Worm (Caenorhabditis elegans): ENCODE results near the gene H38K22.6.

The H38K22.6 gene

DNA sequence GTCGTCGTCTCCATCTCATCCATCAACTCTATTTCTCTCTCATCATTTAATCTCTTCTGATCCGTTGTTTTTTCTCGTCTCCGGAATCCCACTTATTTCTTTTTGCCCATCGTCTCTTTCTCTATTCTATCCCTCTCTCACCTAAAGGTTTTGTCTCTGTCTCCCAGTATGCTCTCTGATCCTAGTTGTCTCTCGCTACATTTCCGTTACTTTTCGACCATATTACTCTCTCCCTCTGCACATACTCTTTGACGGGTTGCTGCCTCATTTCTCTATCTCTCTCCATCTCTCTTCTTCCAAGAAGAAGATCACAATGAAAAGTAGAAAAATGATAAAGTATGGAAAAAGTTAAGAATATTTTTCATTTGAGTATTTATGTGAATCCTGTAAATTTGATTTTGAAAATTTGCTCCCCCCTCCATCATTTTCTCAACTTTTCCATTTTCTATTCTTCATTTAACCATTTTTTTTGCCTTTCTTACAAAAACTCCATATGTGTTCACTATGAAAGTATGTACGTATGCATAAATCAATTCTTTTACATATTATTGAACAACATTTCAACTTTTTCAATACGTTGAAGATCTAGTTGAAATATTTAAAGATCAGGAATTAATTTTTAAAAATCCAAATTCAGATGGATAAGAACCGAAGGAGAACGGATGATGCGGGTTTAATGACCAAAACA lies 3.0 kb upstream of the H38K22.6 start, which contains the start of gene tag-131:
TSS of gene tag-131 (plus strand) at position 638 of the 688 bp plus-strand sequence.
- peak; percentile 74 for TF ChIP-seq hlh-1 (tag; optimal IDR thresholded peaks at IDR 0.05)
- peak; percentile 15 for TF ChIP-seq blmp-1 (tag; optimal IDR thresholded peaks at IDR 0.05)
- TF ChIP-seq elt-3 (tag; optimal IDR thresholded peaks at IDR 0.05): peak; percentile 4
- TF ChIP-seq ceh-43 (GFP tag; optimal IDR thresholded peaks at IDR 0.05): no peak
- TF ChIP-seq lin-13 (tag; optimal IDR thresholded peaks at IDR 0.05): no peak
- no peak for TF ChIP-seq ceh-83 (GFP tag; optimal IDR thresholded peaks at IDR 0.05)
- TF ChIP-seq M03D4.4 (tag; optimal IDR thresholded peaks at IDR 0.05): no peak
- no peak for TF ChIP-seq elt-1 (tag; optimal IDR thresholded peaks at IDR 0.05; ENCODE audit: borderline replicate concordance, insufficient read depth)
- TF ChIP-seq lin-32 (GFP tag; optimal IDR thresholded peaks at IDR 0.05): no peak
- peak; percentile 41 for TF ChIP-seq unc-120 (tag; optimal IDR thresholded peaks at IDR 0.05; ENCODE audit: poor library complexity, severe bottlenecking)
- TF ChIP-seq lsy-2 (tag; optimal IDR thresholded peaks at IDR 0.05): no peak
- no peak for TF ChIP-seq unc-39 (tag; optimal IDR thresholded peaks at IDR 0.05)
- TF ChIP-seq unc-62 (GFP tag; optimal IDR thresholded peaks at IDR 0.05): peak; percentile 64
- TF ChIP-seq ceh-39 (tag; optimal IDR thresholded peaks at IDR 0.05): peak; percentile 3

DNA sequence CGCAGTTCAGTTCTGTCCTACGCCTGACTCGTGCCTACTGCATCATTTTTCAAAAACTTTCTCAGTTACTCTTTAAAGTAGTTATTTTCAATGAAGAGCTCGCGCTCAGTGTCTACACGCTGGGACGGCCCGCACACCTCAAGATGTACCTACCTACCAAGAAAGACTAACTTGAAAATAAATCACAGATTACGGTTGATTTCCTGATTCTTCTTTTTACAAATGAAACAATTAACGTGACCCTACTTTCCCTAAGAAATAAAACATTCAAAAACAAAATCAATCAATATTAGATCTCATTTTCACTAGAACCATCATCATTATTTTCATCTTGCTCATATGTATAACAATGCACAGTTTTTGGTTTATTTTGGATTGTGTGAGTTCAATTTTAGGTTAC lies 1.2 kb downstream of the H38K22.6 start, which contains the start of gene H38K22.7:
TSS of gene H38K22.7 (plus strand) at position 301 of the 400 bp plus-strand sequence.
- no peak for TF ChIP-seq ces-1 (GFP tag; optimal IDR thresholded peaks at IDR 0.05)

DNA sequence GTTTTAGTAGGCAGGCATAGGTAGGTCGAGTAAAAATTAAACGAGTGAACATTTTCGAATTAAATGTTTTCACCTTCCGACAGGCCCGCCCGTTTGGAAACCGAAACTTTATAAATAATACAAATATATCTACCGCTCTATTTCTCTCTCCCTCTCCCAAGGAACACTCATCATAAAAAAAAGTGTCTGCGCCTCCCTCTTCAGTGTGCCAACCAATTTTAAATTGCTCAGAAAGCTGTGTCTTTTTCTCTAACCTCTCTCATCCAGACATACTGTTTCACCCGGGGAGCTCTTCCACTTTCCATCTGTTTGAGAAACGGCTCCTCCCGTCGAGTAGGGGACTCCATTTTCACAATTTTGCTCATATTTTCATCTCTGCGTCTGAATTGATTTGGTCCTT lies 2.9 kb downstream of the H38K22.6 start:
- TF ChIP-seq nhr-28 (tag; optimal IDR thresholded peaks at IDR 0.05): no peak
- TF ChIP-seq zip-8 (tag; optimal IDR thresholded peaks at IDR 0.05): no peak
- TF ChIP-seq unc-120 (tag; optimal IDR thresholded peaks at IDR 0.05; ENCODE audit: poor library complexity, severe bottlenecking): peak; percentile 55
- no peak for TF ChIP-seq ceh-83 (GFP tag; optimal IDR thresholded peaks at IDR 0.05)
- peak; percentile 30 for TF ChIP-seq nhr-237 (tag; optimal IDR thresholded peaks at IDR 0.05)
- no peak for TF ChIP-seq nhr-76 (tag; optimal IDR thresholded peaks at IDR 0.05)
- TF ChIP-seq ces-1 (GFP tag; optimal IDR thresholded peaks at IDR 0.05): peak; percentile 73
- TF ChIP-seq ceh-39 (tag; optimal IDR thresholded peaks at IDR 0.05): no peak

DNA sequence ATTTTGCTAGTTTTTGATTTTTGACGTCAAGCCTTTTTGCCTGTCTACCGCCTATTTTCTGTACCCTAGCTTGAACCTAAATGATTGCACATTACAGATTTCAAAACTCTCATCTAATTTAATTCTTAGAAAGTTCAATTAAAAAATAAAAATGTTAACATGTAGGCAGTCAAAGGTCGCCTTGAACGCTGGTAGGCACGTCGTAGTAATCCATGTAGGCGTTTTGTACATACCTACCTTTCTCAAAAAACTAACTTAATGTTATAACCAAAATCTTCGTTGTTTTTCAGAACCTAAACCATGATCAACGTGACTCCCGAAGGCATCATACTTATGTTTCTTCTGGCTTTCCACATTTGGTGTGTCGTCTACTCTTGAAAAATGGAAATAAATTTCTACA lies 3.6 kb downstream of the H38K22.6 start, which contains the start of gene H38K22.9:
TSS of gene H38K22.9 (plus strand) at position 301 of the 400 bp plus-strand sequence.
- TF ChIP-seq nhr-28 (tag; optimal IDR thresholded peaks at IDR 0.05) (no peak), mls-2 (tag; optimal IDR thresholded peaks at IDR 0.05) (no peak), nhr-76 (tag; optimal IDR thresholded peaks at IDR 0.05) (no peak), unc-39 (tag; optimal IDR thresholded peaks at IDR 0.05) (no peak), elt-1 (tag; optimal IDR thresholded peaks at IDR 0.05; ENCODE audit: borderline replicate concordance, insufficient read depth) (no peak), unc-120 (tag; optimal IDR thresholded peaks at IDR 0.05; ENCODE audit: poor library complexity, severe bottlenecking) (no peak), lin-13 (tag; optimal IDR thresholded peaks at IDR 0.05) (no peak), nhr-2 (tag; optimal IDR thresholded peaks at IDR 0.05) (no peak), ceh-39 (tag; optimal IDR thresholded peaks at IDR 0.05) (no peak), pha-4 (tag; optimal IDR thresholded peaks at IDR 0.05) (no peak), sptf-1 (tag; optimal IDR thresholded peaks at IDR 0.05) (no peak), ztf-11 (tag; optimal IDR thresholded peaks at IDR 0.05) (no peak), zip-8 (tag; optimal IDR thresholded peaks at IDR 0.05) (no peak)

DNA sequence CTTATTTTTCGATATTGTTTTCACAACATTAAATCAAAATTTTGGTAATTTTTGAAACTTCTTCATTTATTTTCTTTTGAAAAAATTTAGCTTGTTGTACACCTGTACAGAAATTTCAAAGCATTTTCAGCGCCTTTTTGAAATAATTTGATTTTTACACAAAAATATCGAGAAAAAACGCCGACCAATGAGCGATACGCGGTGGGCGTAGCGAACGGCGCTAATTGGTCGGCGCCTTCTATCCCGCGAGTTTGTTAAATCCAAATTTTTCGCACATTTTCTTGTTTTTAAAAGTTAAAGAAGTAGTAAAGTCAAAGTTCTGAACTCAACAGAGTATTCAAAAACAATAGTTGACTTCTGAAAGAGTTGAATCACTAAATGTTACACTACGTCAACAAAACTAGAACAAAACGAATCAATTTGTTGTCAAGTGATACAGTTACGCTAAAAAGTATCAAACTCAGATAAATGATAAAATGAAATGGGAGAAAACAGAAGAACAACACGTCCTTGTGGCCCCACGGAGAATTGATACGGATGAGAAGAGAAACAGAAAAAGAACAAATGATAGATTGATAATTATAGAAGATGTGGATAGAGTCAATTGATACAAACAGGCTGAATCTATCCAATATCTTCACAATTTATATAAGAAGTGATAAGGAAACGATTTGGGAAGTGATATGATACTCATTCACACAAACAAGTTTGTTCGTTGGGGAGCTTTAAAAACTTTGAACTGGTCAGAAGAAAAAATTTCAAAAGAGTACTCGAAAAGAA lies 8.2 kb downstream of the H38K22.6 start:
- TF ChIP-seq elt-3 (tag; optimal IDR thresholded peaks at IDR 0.05): peak; percentile 19
- TF ChIP-seq ceh-39 (tag; optimal IDR thresholded peaks at IDR 0.05): no peak
- TF ChIP-seq hlh-1 (tag; optimal IDR thresholded peaks at IDR 0.05): no peak
- TF ChIP-seq lsy-2 (tag; optimal IDR thresholded peaks at IDR 0.05): no peak
- no peak for TF ChIP-seq zip-8 (tag; optimal IDR thresholded peaks at IDR 0.05)

DNA sequence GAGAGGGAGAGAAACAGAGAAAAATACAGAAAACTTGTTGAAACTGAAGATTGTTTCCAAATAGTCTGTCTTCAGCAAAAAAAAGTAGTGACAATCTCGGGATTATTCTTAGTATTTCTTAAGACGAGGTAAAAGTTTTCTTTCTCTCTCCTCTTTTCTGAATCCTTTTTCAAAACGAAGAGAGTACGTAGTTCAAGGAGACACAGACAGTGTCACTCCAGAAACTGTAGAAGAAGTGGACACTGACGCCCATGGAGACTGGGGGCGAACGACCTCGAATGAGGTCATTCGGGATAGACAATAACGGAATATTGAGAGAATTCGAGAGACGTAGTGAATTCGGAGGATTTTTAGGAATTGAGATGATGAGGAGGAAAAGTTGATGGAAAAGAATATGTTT lies 10.8 kb downstream of the H38K22.6 start, which contains the start of gene gly-6:
TSS of gene gly-6 (minus strand) at position 245 of the 400 bp plus-strand sequence.
- no peak for TF ChIP-seq lin-32 (GFP tag; optimal IDR thresholded peaks at IDR 0.05)
- TF ChIP-seq nhr-237 (tag; optimal IDR thresholded peaks at IDR 0.05): no peak
- no peak for TF ChIP-seq cnd-1 (tag; optimal IDR thresholded peaks at IDR 0.05)
- no peak for TF ChIP-seq tbx-8 (GFP tag; optimal IDR thresholded peaks at IDR 0.05)
- TF ChIP-seq mep-1 (tag; optimal IDR thresholded peaks at IDR 0.05): no peak
- TF ChIP-seq blmp-1 (tag; optimal IDR thresholded peaks at IDR 0.05): no peak

Measured in whole organism, mixed stage, embryonic.